Worm (Caenorhabditis elegans): ENCODE measurements around the gene unc-82.
A peak's percentile ranks its signal among the peaks of the same experiment; 100 is the strongest.

The unc-82 gene

ce11 chrIV:7460225-7460624 lies 35.9 kb downstream of the unc-82 start, which contains the start of gene F13B6.2:
Gene F13B6.2, minus strand, starts transcription at chrIV:7460325.
- TF ChIP-seq tlf-1 (GFP tag; optimal IDR thresholded peaks at IDR 0.05) (no peak), ets-4 (GFP tag; optimal IDR thresholded peaks at IDR 0.05) (no peak), cebp-2 (GFP tag; IDR thresholded peaks at IDR 0.05) (no peak), C17E4.6 (GFP tag; IDR thresholded peaks at IDR 0.05) (no peak), xnd-1 (tag; optimal IDR thresholded peaks at IDR 0.05) (no peak), dpl-1 (GFP tag; optimal IDR thresholded peaks at IDR 0.05) (no peak), attf-3 (GFP tag; conservative IDR thresholded peaks at IDR 0.05) (no peak), efl-1 (GFP tag; optimal IDR thresholded peaks at IDR 0.05) (no peak), lin-54 (GFP tag; optimal IDR thresholded peaks at IDR 0.05) (no peak), ZK185.1 (tag; optimal IDR thresholded peaks at IDR 0.05; ENCODE audit: poor library complexity, severe bottlenecking) (no peak), Y67H2A.10 (GFP tag; conservative IDR thresholded peaks at IDR 0.05) (no peak)

- TF ChIP-seq ama-1 (optimal IDR thresholded peaks at IDR 0.05) (no peak), ama-1 (GFP tag; optimal IDR thresholded peaks at IDR 0.05) (no peak), T07F8.4 (tag; optimal IDR thresholded peaks at IDR 0.05) (no peak), hrde-1 (tag; optimal IDR thresholded peaks at IDR 0.05; ENCODE audit: borderline replicate concordance) (no peak), ceh-40 (GFP tag; IDR thresholded peaks at IDR 0.05) (no peak), mxl-1 (tag; optimal IDR thresholded peaks at IDR 0.05) (no peak), B0261.1 (tag; optimal IDR thresholded peaks at IDR 0.05) (no peak), atf-7 (tag; optimal IDR thresholded peaks at IDR 0.05) (no peak), lsy-27 (tag; optimal IDR thresholded peaks at IDR 0.05; ENCODE audit: borderline replicate concordance, insufficient read depth) (no peak), hsf-1 (GFP tag; IDR thresholded peaks at IDR 0.05) (no peak), mcd-1 (GFP tag; IDR thresholded peaks at IDR 0.05) (no peak), sptf-2 (GFP tag; optimal IDR thresholded peaks at IDR 0.05) (no peak), F52B5.7 (tag; optimal IDR thresholded peaks at IDR 0.05) (no peak), akir-1 (GFP tag; optimal IDR thresholded peaks at IDR 0.05) (no peak), C17E4.6 (GFP tag; IDR thresholded peaks at IDR 0.05) (no peak), F37B4.10 (GFP tag; IDR thresholded peaks at IDR 0.05) (no peak)
Measured at ce11 chrIV:7465857-7466256, 41.6 kb downstream of the unc-82 start, which contains the start of gene F13B6.3. Gene F13B6.3, minus strand, starts transcription at chrIV:7465957.

ce11 chrIV:7467170-7467569 lies 42.9 kb downstream of the unc-82 start:
- TF ChIP-seq nhr-80 (tag; optimal IDR thresholded peaks at IDR 0.05) (peak; percentile 55), dpl-1 (GFP tag; optimal IDR thresholded peaks at IDR 0.05) (no peak), Y53F4B.3 (GFP tag; IDR thresholded peaks at IDR 0.05) (no peak)

ce11 chrIV:7468638-7469037 lies 44.3 kb downstream of the unc-82 start:
- no peak for TF ChIP-seq lin-40 (tag; optimal IDR thresholded peaks at IDR 0.05)
- TF ChIP-seq F37B4.10 (GFP tag; IDR thresholded peaks at IDR 0.05): no peak
- peak; percentile 62 for TF ChIP-seq nhr-80 (tag; optimal IDR thresholded peaks at IDR 0.05)

- TF ChIP-seq hmg-1.2 (GFP tag; IDR thresholded peaks at IDR 0.05) (no peak), nhr-80 (tag; optimal IDR thresholded peaks at IDR 0.05) (no peak), ceh-79 (tag; optimal IDR thresholded peaks at IDR 0.05) (no peak), D2030.7 (GFP tag; IDR thresholded peaks at IDR 0.05) (no peak), mxl-1 (tag; optimal IDR thresholded peaks at IDR 0.05) (no peak), ceh-100 (GFP tag; IDR thresholded peaks at IDR 0.05) (no peak), zfh-2 (GFP tag; conservative IDR thresholded peaks at IDR 0.05) (no peak), attf-5 (GFP tag; optimal IDR thresholded peaks at IDR 0.05) (no peak), C06A6.2 (GFP tag; conservative IDR thresholded peaks at IDR 0.05) (no peak)
Measured at ce11 chrIV:7469782-7470413, 45.6 kb downstream of the unc-82 start, which contains the start of gene F55G1.7. Gene F55G1.7, minus strand, starts transcription at chrIV:7469832.

Data from whole organism, young adult.